In genomic region chrX:11534443-11534842, ce11 we compare ENCODE assay signal across 4 worm cellular contexts.
TF ChIP-seq lines count a peak whose summit lies in the region.

No protein-coding gene starts in this region.

TF ChIP-seq in whole organism, L1 larva, 84 proteins besides CTCF, POLR2A, EP300 and RAD21 (continues in another document):
- TF ChIP-seq nhr-71 (tag; optimal IDR thresholded peaks at IDR 0.05; lab: Kevin White, UChicago): no peak
- TF ChIP-seq nhr-90 (tag; optimal IDR thresholded peaks at IDR 0.05; lab: Kevin White, UChicago; ENCODE audit: poor library complexity): no peak
- no peak for TF ChIP-seq lin-13 (GFP tag; optimal IDR thresholded peaks at IDR 0.05; lab: Kevin White, UChicago)
- no peak for TF ChIP-seq fkh-10 (GFP tag; optimal IDR thresholded peaks at IDR 0.05; lab: Kevin White, UChicago)
- TF ChIP-seq unc-30 (tag; optimal IDR thresholded peaks at IDR 0.05; lab: Kevin White, UChicago): no peak
- TF ChIP-seq jun-1 (tag; optimal IDR thresholded peaks at IDR 0.05; lab: Kevin White, UChicago): no peak
- peak in 2 of 6 experiments; percentile 11 to 73 for TF ChIP-seq elt-3 (tag; optimal IDR thresholded peaks at IDR 0.05; lab: Kevin White, UChicago)
- TF ChIP-seq rnt-1 (tag; optimal IDR thresholded peaks at IDR 0.05; lab: Kevin White, UChicago): no peak
- no peak for TF ChIP-seq efl-1 (optimal IDR thresholded peaks at IDR 0.05; lab: Kevin White, UChicago)
- peak in 1 of 2 experiments; percentile 18 for TF ChIP-seq efl-1 (GFP tag; optimal IDR thresholded peaks at IDR 0.05 in 1 of 2; lab: Kevin White, UChicago)
- no peak for TF ChIP-seq C34B4.2 (tag; optimal IDR thresholded peaks at IDR 0.05; lab: Kevin White, UChicago)
- TF ChIP-seq fos-1 (tag; optimal IDR thresholded peaks at IDR 0.05; lab: Kevin White, UChicago): no peak
- TF ChIP-seq nhr-20 (tag; optimal IDR thresholded peaks at IDR 0.05; lab: Kevin White, UChicago): peak; percentile 52
- TF ChIP-seq elt-2 (tag; optimal IDR thresholded peaks at IDR 0.05; lab: Kevin White, UChicago): no peak
- no peak for TF ChIP-seq sox-4 (tag; optimal IDR thresholded peaks at IDR 0.05; lab: Kevin White, UChicago)
- no peak for TF ChIP-seq mep-1 (tag; optimal IDR thresholded peaks at IDR 0.05; lab: Kevin White, UChicago)
- no peak for TF ChIP-seq nhr-76 (tag; optimal IDR thresholded peaks at IDR 0.05; lab: Kevin White, UChicago)
- TF ChIP-seq unc-130 (tag; optimal IDR thresholded peaks at IDR 0.05; lab: Kevin White, UChicago): no peak
- 0 out of 2 replicates have a peak, but pooled peaks have one; percentile 35 for TF ChIP-seq nhr-19 (GFP tag; conservative IDR thresholded peaks at IDR 0.05; lab: Robert Waterston, UW)
- TF ChIP-seq nhr-84 (tag; optimal IDR thresholded peaks at IDR 0.05; lab: Kevin White, UChicago): no peak
- no peak for TF ChIP-seq pag-3 (tag; optimal IDR thresholded peaks at IDR 0.05; lab: Kevin White, UChicago; ENCODE audit: borderline replicate concordance, insufficient read depth)
- no peak for TF ChIP-seq nhr-28 (tag; optimal IDR thresholded peaks at IDR 0.05; lab: Kevin White, UChicago)
- no peak for TF ChIP-seq lin-39 (tag; optimal IDR thresholded peaks at IDR 0.05; lab: Kevin White, UChicago)

TF ChIP-seq in whole organism, L2 larva, 48 proteins besides CTCF, POLR2A, EP300 and RAD21:
- no peak for TF ChIP-seq aly-2 (tag; optimal IDR thresholded peaks at IDR 0.05; lab: Kevin White, UChicago)
- peak; percentile 50 for TF ChIP-seq nhr-21 (tag; optimal IDR thresholded peaks at IDR 0.05; lab: Kevin White, UChicago)
- TF ChIP-seq egl-27 (tag; optimal IDR thresholded peaks at IDR 0.05; lab: Kevin White, UChicago): no peak
- peak; percentile 50 for TF ChIP-seq nhr-25 (tag; optimal IDR thresholded peaks at IDR 0.05; lab: Kevin White, UChicago)
- no peak for TF ChIP-seq zag-1 (tag; optimal IDR thresholded peaks at IDR 0.05; lab: Kevin White, UChicago)
- TF ChIP-seq blmp-1 (tag; optimal IDR thresholded peaks at IDR 0.05; lab: Kevin White, UChicago; ENCODE audit: insufficient read depth): peak; percentile 15
- no peak for TF ChIP-seq nhr-12 (tag; optimal IDR thresholded peaks at IDR 0.05; lab: Kevin White, UChicago)
- TF ChIP-seq sma-9 (GFP tag; optimal IDR thresholded peaks at IDR 0.05; lab: Kevin White, UChicago): peak; percentile 58
- TF ChIP-seq sma-9 (tag; optimal IDR thresholded peaks at IDR 0.05; lab: Kevin White, UChicago): no peak
- no peak for TF ChIP-seq nhr-11 (tag; optimal IDR thresholded peaks at IDR 0.05; lab: Kevin White, UChicago)
- TF ChIP-seq crh-2 (tag; optimal IDR thresholded peaks at IDR 0.05; lab: Kevin White, UChicago): no peak
- TF ChIP-seq nhr-10 (tag; optimal IDR thresholded peaks at IDR 0.05; lab: Kevin White, UChicago): no peak
- TF ChIP-seq sma-3 (GFP tag; optimal IDR thresholded peaks at IDR 0.05; lab: Kevin White, UChicago): no peak
- TF ChIP-seq nhr-237 (tag; optimal IDR thresholded peaks at IDR 0.05; lab: Kevin White, UChicago): no peak

TF ChIP-seq in whole organism, L3 larva, 47 proteins besides CTCF, POLR2A, EP300 and RAD21:
- TF ChIP-seq ceh-82 (tag; optimal IDR thresholded peaks at IDR 0.05; lab: Kevin White, UChicago) (no peak), nhr-43 (tag; optimal IDR thresholded peaks at IDR 0.05; lab: Kevin White, UChicago; ENCODE audit: poor library complexity, severe bottlenecking) (peak; percentile 1)

TF ChIP-seq in whole organism, L4 larva, 104 proteins besides CTCF, POLR2A, EP300 and RAD21:
- peak; percentile 28 for TF ChIP-seq nhr-28 (tag; optimal IDR thresholded peaks at IDR 0.05; lab: Kevin White, UChicago)
- peak; percentile 12 for TF ChIP-seq hlh-30 (tag; optimal IDR thresholded peaks at IDR 0.05; lab: Kevin White, UChicago; ENCODE audit: insufficient read depth)
- no peak for TF ChIP-seq mxl-2 (GFP tag; conservative IDR thresholded peaks at IDR 0.05; lab: Robert Waterston, UW)
- TF ChIP-seq mxl-3 (GFP tag; optimal IDR thresholded peaks at IDR 0.05; lab: Kevin White, UChicago): peak; percentile 15
- TF ChIP-seq F26F4.8 (GFP tag; conservative IDR thresholded peaks at IDR 0.05; lab: Robert Waterston, UW): no peak
- 0 out of 2 replicates have a peak, but pooled peaks have one; percentile 11 for TF ChIP-seq dmd-6 (GFP tag; IDR thresholded peaks at IDR 0.05; lab: Robert Waterston, UW)

Comparison
In these comparisons a context has a peak if more than half of its experiments do, and no peak if none do; other contexts are left out.
1. Of the 29 proteins assayed by ChIP-seq in both whole organism, L4 larva and whole organism, L1 larva: peak only in whole organism, L4 larva: nhr-28; only in whole organism, L1 larva: none; in both: none; in neither: 28.